Fruit fly (Drosophila melanogaster): ENCODE results near the gene ru.

The ru gene

DNA sequence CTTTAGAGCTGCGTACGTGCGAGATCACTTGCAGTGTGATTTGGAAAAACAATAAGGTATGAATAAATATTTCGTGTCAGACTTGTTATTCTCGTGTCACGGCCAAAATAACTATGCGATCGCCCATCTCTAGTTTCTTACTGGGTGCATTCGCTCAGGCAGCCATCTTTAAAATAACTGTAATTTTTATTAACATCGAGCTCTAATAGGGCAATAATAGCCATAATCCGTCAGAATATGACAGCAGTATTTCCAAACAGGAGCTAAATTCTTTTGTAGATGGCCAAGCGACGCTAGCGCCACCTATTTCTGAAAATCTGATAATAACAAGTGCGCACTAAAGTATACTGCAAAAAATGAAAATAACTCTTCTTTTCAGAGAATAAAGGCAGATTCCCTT is 18.4 kb upstream of the ru start (continued):
- no peak for TF ChIP-seq CG4328 (GFP tag; optimal IDR thresholded peaks at IDR 0.05)
- peak; percentile 47 for TF ChIP-seq grau (tag; optimal IDR thresholded peaks at IDR 0.05)
- TF ChIP-seq GATAe (GFP tag; conservative IDR thresholded peaks at IDR 0.05), result no peak
- TF ChIP-seq trh (GFP tag; optimal IDR thresholded peaks at IDR 0.05), result no peak
- no peak for TF ChIP-seq CG17612 (GFP tag; IDR thresholded peaks at IDR 0.05)
- no peak for TF ChIP-seq slou (GFP tag; optimal IDR thresholded peaks at IDR 0.05)
- TF ChIP-seq YL-1 (GFP tag; optimal IDR thresholded peaks at IDR 0.05), result peak; percentile 33
- peak; percentile 21 for TF ChIP-seq CG12769 (tag; optimal IDR thresholded peaks at IDR 0.05)
- TF ChIP-seq run (tag; optimal IDR thresholded peaks at IDR 0.05), result no peak
- TF ChIP-seq CG2120 (GFP tag; optimal IDR thresholded peaks at IDR 0.05), result peak; percentile 41
- TF ChIP-seq CG34376 (GFP tag; optimal IDR thresholded peaks at IDR 0.05), result peak; percentile 46
- TF ChIP-seq Myb (GFP tag; optimal IDR thresholded peaks at IDR 0.05), result peak; percentile 21
- TF ChIP-seq seq (GFP tag; IDR thresholded peaks at IDR 0.05), result no peak
- no peak for TF ChIP-seq CG18476 (GFP tag; optimal IDR thresholded peaks at IDR 0.05)
- TF ChIP-seq Atf-2 (GFP tag; optimal IDR thresholded peaks at IDR 0.05), result no peak
- TF ChIP-seq chif (GFP tag; optimal IDR thresholded peaks at IDR 0.05), result peak; percentile 3 to 30
- peak; percentile 80 for TF ChIP-seq vnd (GFP tag; IDR thresholded peaks at IDR 0.05; ENCODE audit: partially characterized antibody)
- no peak for TF ChIP-seq pum (GFP tag; optimal IDR thresholded peaks at IDR 0.05)
- TF ChIP-seq mld (GFP tag; IDR thresholded peaks at IDR 0.05; ENCODE audit: partially characterized antibody), result peak; percentile 68; the same call in 1 of the 3 replicates
- TF ChIP-seq CG15479 (GFP tag; optimal IDR thresholded peaks at IDR 0.05), result no peak
- TF ChIP-seq sd (tag; optimal IDR thresholded peaks at IDR 0.05), result peak; percentile 91
- peak; percentile 67 for TF ChIP-seq CG17912 (GFP tag; optimal IDR thresholded peaks at IDR 0.05)
- peak; percentile 27; the same call in 1 of the 2 replicates for TF ChIP-seq stc (GFP tag; IDR thresholded peaks at IDR 0.05)
- peak; percentile 82 for TF ChIP-seq ci (GFP tag; IDR thresholded peaks at IDR 0.05)
- TF ChIP-seq rib (GFP tag; IDR thresholded peaks at IDR 0.05), result no peak
- TF ChIP-seq CG18619 (GFP tag; optimal IDR thresholded peaks at IDR 0.05), result no peak
- TF ChIP-seq CG8478 (optimal IDR thresholded peaks at IDR 0.05), result no peak
- TF ChIP-seq Xrp1 (GFP tag; IDR thresholded peaks at IDR 0.05), result peak; percentile 29; the same call in 1 of the 2 replicates
- peak; percentile 48 for TF ChIP-seq CG7839 (tag; optimal IDR thresholded peaks at IDR 0.05)
- TF ChIP-seq CG11695 (GFP tag; IDR thresholded peaks at IDR 0.05), result no peak
- peak; percentile 82 for TF ChIP-seq BEAF-32 (GFP tag; optimal IDR thresholded peaks at IDR 0.05)
- no peak for TF ChIP-seq sens-2 (GFP tag; IDR thresholded peaks at IDR 0.05)
- no peak for TF ChIP-seq CG10147 (GFP tag; optimal IDR thresholded peaks at IDR 0.05)
- TF ChIP-seq Bgb (GFP tag; IDR thresholded peaks at IDR 0.05; ENCODE audit: partially characterized antibody), result peak; percentile 89
- peak; percentile 43; the same call in 1 of the 3 replicates for TF ChIP-seq CG11456 (GFP tag; IDR thresholded peaks at IDR 0.05)
- no peak for TF ChIP-seq fd96Cb (tag; optimal IDR thresholded peaks at IDR 0.05)
- no peak for TF ChIP-seq Hand (GFP tag; optimal IDR thresholded peaks at IDR 0.05)
- no peak for TF ChIP-seq CG9437 (GFP tag; optimal IDR thresholded peaks at IDR 0.05)
- no peak for TF ChIP-seq usp (GFP tag; optimal IDR thresholded peaks at IDR 0.05)
- TF ChIP-seq dati (GFP tag; IDR thresholded peaks at IDR 0.05), result no peak
- peak; percentile 26 for TF ChIP-seq CG8388 (GFP tag; optimal IDR thresholded peaks at IDR 0.05)
- TF ChIP-seq C15 (GFP tag; IDR thresholded peaks at IDR 0.05), result no peak
- TF ChIP-seq pb (GFP tag; optimal IDR thresholded peaks at IDR 0.05), result peak; percentile 12
- TF ChIP-seq shn (GFP tag; optimal IDR thresholded peaks at IDR 0.05), result peak; percentile 28
- no peak for TF ChIP-seq Mad (GFP tag; optimal IDR thresholded peaks at IDR 0.05)
- TF ChIP-seq Six4 (GFP tag; optimal IDR thresholded peaks at IDR 0.05), result no peak
- TF ChIP-seq pan (optimal IDR thresholded peaks at IDR 0.05), result no peak
- peak in 1 of 2 experiments; percentile 52 for TF ChIP-seq pan (GFP tag; optimal IDR thresholded peaks at IDR 0.05 in 1 of 2, IDR thresholded peaks at IDR 0.05 in 1 of 2)
- peak; percentile 67 for TF ChIP-seq gro (GFP tag; optimal IDR thresholded peaks at IDR 0.05)
- no peak for TF ChIP-seq CG3726 (GFP tag; IDR thresholded peaks at IDR 0.05)
- TF ChIP-seq tio (GFP tag; optimal IDR thresholded peaks at IDR 0.05), result no peak
- TF ChIP-seq ems (GFP tag; optimal IDR thresholded peaks at IDR 0.05), result peak; percentile 22

Measured in whole organism, embryonic.